Fruit fly (Drosophila melanogaster) whole organism, wandering third instar larva: Measurements from ENCODE around the gene CG15027.

Source experiments
- CG9705 ChIP-seq: fragments of 200-800 bp; sonication (Bioruptor generic); optimal IDR thresholded peaks from 2 replicates; lab custom pipeline; 2018; ENCODE audit warnings: missing biosample characterization, mild to moderate bottlenecking, missing genetic modification characterization
- Dif ChIP-seq: fragments of 200-275, 200-300 bp; sonication (Bioruptor generic); optimal IDR thresholded peaks from 2 replicates; lab custom pipeline; 2018; ENCODE audit warnings: missing biosample characterization, missing genetic modification characterization; ENCODE audit not compliant: partially characterized antibody
- GATAd ChIP-seq: sonication (Bioruptor generic); optimal IDR thresholded peaks from 2 replicates; lab custom pipeline; 2016; ENCODE audit warnings: missing biosample characterization, missing genetic modification characterization
- N ChIP-seq: fragments of >200 bp; optimal IDR thresholded peaks from 2 replicates; lab custom pipeline; 2018; ENCODE audit warnings: missing biosample characterization, missing external identifiers, missing genetic modification characterization
- OdsH ChIP-seq: fragments of 200-800 bp; sonication (Bioruptor generic); optimal IDR thresholded peaks from 2 replicates; lab custom pipeline; 2016; ENCODE audit warnings: missing biosample characterization, mild to moderate bottlenecking, missing genetic modification characterization
- Rel ChIP-seq, 2 experiments: fragments of 200-800 bp; sonication (Bioruptor generic) in 1 of 2; optimal IDR thresholded peaks; 2 replicates in 1 of 2; 3 replicates in 1 of 2; lab custom pipeline; 2016 to 2019; ENCODE audit warnings: mild to moderate bottlenecking in 2 of 2, missing biosample characterization in 2 of 2, missing genetic modification characterization in 2 of 2, moderate library complexity in 1 of 2
- br ChIP-seq: fragments of 200-800 bp; sonication (Bioruptor generic); optimal IDR thresholded peaks from 2 replicates; lab custom pipeline; 2016; ENCODE audit warnings: missing biosample characterization, missing genetic modification characterization
- ey ChIP-seq: fragments of 200-800 bp; sonication (Bioruptor generic); optimal IDR thresholded peaks from 2 replicates; lab custom pipeline; 2016; ENCODE audit warnings: missing biosample characterization, missing genetic modification characterization
- lola ChIP-seq: fragments of >200 bp; optimal IDR thresholded peaks from 2 replicates; lab custom pipeline; 2017; ENCODE audit warnings: missing biosample characterization, missing genetic modification characterization
- pan ChIP-seq: fragments of >200 bp; optimal IDR thresholded peaks from 2 replicates; lab custom pipeline; 2017
- psq ChIP-seq: fragments of 200-800 bp; sonication (Bioruptor generic); optimal IDR thresholded peaks from 3 replicates; lab custom pipeline; 2017; ENCODE audit warnings: missing biosample characterization, mild to moderate bottlenecking, missing genetic modification characterization, moderate library complexity
- rgr ChIP-seq: fragments of 200-800 bp; sonication (Bioruptor generic); optimal IDR thresholded peaks from 3 replicates; lab custom pipeline; 2016; ENCODE audit warnings: missing biosample characterization, mild to moderate bottlenecking, missing genetic modification characterization
- usp ChIP-seq: fragments of >200 bp; optimal IDR thresholded peaks from 2 replicates; lab custom pipeline; 2017; ENCODE audit warnings: missing biosample characterization, missing genetic modification characterization

DNA sequence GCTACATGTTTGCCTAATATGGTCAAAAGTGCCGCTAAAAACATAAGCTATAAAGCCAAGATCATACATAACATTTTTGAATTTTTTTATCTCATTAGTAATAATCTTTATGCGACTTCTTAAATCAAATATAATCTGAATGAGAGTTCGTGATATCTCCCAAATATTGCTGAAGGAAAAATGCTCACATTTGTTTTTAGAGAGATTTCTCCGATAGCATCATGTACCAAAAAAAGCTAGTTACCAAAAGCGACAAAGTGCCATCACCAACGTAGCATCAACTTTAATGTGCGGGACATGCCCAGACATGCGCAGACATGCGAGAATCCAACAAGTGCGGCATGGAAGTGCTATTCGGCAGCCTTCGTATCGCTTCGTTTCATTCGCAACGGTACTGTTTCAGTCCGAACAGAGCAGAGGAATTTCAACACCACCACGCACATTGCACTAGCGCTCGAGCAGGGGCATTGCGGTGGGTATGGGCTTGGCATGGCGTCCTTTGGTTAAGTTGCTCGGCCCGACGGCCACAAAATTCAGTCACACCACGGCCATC lies 3.6 kb upstream of the CG15027 start, which contains the start of gene Rab3-GEF:
- TF ChIP-seq psq (GFP tag; lab: Kevin White, UChicago): no peak
- TF ChIP-seq GATAd (GFP tag; lab: Kevin White, UChicago): no peak
- no peak for TF ChIP-seq Dif (GFP tag; lab: Kevin White, UChicago)
- no peak for TF ChIP-seq Rel (GFP tag; optimal IDR thresholded peaks at IDR 0.05; lab: Kevin White, UChicago)
- TF ChIP-seq Rel (tag; optimal IDR thresholded peaks at IDR 0.05; lab: Kevin White, UChicago): no peak
- TF ChIP-seq ey: no peak
- no peak for TF ChIP-seq lola (GFP tag; lab: Kevin White, UChicago)
- TF ChIP-seq rgr (GFP tag; lab: Kevin White, UChicago): no peak
- no peak for TF ChIP-seq CG9705 (GFP tag; lab: Kevin White, UChicago)
- no peak for TF ChIP-seq br (GFP tag; lab: Kevin White, UChicago)
- TF ChIP-seq OdsH (GFP tag; lab: Kevin White, UChicago): no peak
- TF ChIP-seq usp (GFP tag; lab: Kevin White, UChicago): no peak
- no peak for TF ChIP-seq pan (lab: Kevin White, UChicago)
- TF ChIP-seq N (GFP tag; lab: Kevin White, UChicago): no peak
